Worm (Caenorhabditis elegans) whole organism, L4 larva: ENCODE data around the gene C06H2.2.
A peak's percentile ranks its signal among the peaks of the same experiment; 100 is the strongest.

Experiments
- D1046.2 ChIP-seq: fragments of 200-800 bp; sonication (Bioruptor generic); IDR thresholded peaks from 2 replicates; pipeline ENCODE4 v1.3.6; 2022; ENCODE audit warnings: missing genetic modification characterization, missing compliant biosample characterization
- F10B5.3 ChIP-seq: sonication (generic microtip); optimal IDR thresholded peaks from 2 replicates; lab custom pipeline; 2016; ENCODE audit warnings: mild to moderate bottlenecking, missing genetic modification characterization, missing compliant biosample characterization
- F37D6.2 ChIP-seq: sonication (generic microtip); optimal IDR thresholded peaks from 2 replicates; lab custom pipeline; 2016; ENCODE audit warnings: mild to moderate bottlenecking, missing genetic modification characterization, missing compliant biosample characterization
- R02D3.7 ChIP-seq: fragments of 150-350 bp; sonication (generic microtip); optimal IDR thresholded peaks from 3 replicates; lab custom pipeline; 2014; ENCODE audit warnings: missing biosample characterization, missing genetic modification characterization
- T20F7.1 ChIP-seq: fragments of 200-800 bp; sonication (Bioruptor generic); optimal IDR thresholded peaks from 2 replicates; lab custom pipeline; 2018; ENCODE audit warnings: mild to moderate bottlenecking, missing genetic modification characterization, missing compliant biosample characterization
- T26A8.4 ChIP-seq: fragments of 200-800 bp; sonication (Bioruptor generic); IDR thresholded peaks from 2 replicates; pipeline ENCODE4 v1.3.6; 2022; ENCODE audit warnings: missing genetic modification characterization, missing compliant biosample characterization
- Y48G9A.11 ChIP-seq: fragments of 200-800 bp; sonication (Bioruptor generic); IDR thresholded peaks from 2 replicates; pipeline ENCODE4 v1.3.6; 2022; ENCODE audit warnings: missing genetic modification reagents, missing genetic modification characterization, missing compliant biosample characterization
- Y75B8A.6 ChIP-seq: fragments of 200-800 bp; sonication (Bioruptor generic); IDR thresholded peaks from 2 replicates; pipeline ENCODE4 v1.3.6; 2022; ENCODE audit warnings: missing genetic modification reagents, missing genetic modification characterization, missing compliant biosample characterization
- ZK337.2 ChIP-seq: fragments of 200-800 bp; sonication (Bioruptor generic); IDR thresholded peaks from 2 replicates; pipeline ENCODE4 v1.3.6; 2022; ENCODE audit warnings: missing genetic modification reagents, missing genetic modification characterization, missing compliant biosample characterization
- aha-1 ChIP-seq: fragments of 150-350 bp; peaks from one replicate; lab custom pipeline; 2014; ENCODE audit warnings: missing biosample characterization, missing genetic modification characterization
- ceh-20 ChIP-seq: fragments of 200-800 bp; sonication (Bioruptor generic); IDR thresholded peaks from 2 replicates; pipeline ENCODE4 v1.3.6; 2022; ENCODE audit warnings: missing genetic modification reagents, missing genetic modification characterization, missing compliant biosample characterization
- ceh-28 ChIP-seq: fragments of 150-350 bp; optimal IDR thresholded peaks from 2 replicates; lab custom pipeline; 2014; ENCODE audit warnings: missing biosample characterization, missing genetic modification reagents, missing genetic modification characterization
- ceh-82 ChIP-seq: sonication (generic microtip); optimal IDR thresholded peaks from 2 replicates; lab custom pipeline; 2017; ENCODE audit warnings: missing biosample characterization, missing genetic modification characterization
- ctbp-1 ChIP-seq: fragments of 200-800 bp; sonication (Bioruptor generic); IDR thresholded peaks from 2 replicates; pipeline ENCODE4 v1.3.6; 2022; ENCODE audit warnings: missing genetic modification reagents, missing genetic modification characterization, missing compliant biosample characterization
- daf-12 ChIP-seq: fragments of 150-350 bp; optimal IDR thresholded peaks from 2 replicates; lab custom pipeline; 2014; ENCODE audit warnings: missing biosample characterization, missing genetic modification reagents, missing genetic modification characterization
- daf-19 ChIP-seq: fragments of 200-800 bp; sonication (Bioruptor generic); conservative IDR thresholded peaks from 2 replicates; pipeline ENCODE4 v1.3.6; 2022; ENCODE audit warnings: missing genetic modification characterization, missing compliant biosample characterization
- dmd-6 ChIP-seq: fragments of 200-800 bp; sonication (Bioruptor generic); IDR thresholded peaks from 2 replicates; pipeline ENCODE4 v1.3.6; 2022; ENCODE audit warnings: missing genetic modification reagents, missing genetic modification characterization, missing compliant biosample characterization
- dpl-1 ChIP-seq: fragments of 150-350 bp; optimal IDR thresholded peaks from 2 replicates; lab custom pipeline; 2014; ENCODE audit warnings: missing biosample characterization, missing genetic modification reagents, missing genetic modification characterization
- egl-27 ChIP-seq: sonication (generic microtip); optimal IDR thresholded peaks from 3 replicates; lab custom pipeline; 2017; ENCODE audit warnings: missing biosample characterization, missing genetic modification reagents, missing genetic modification characterization
- egl-43 ChIP-seq: fragments of 200-800 bp; sonication (Bioruptor generic); IDR thresholded peaks from 2 replicates; pipeline ENCODE4 v1.3.6; 2022; ENCODE audit warnings: missing genetic modification reagents, missing genetic modification characterization, missing compliant biosample characterization
- lim-7 ChIP-seq: fragments of 200-800 bp; sonication (Bioruptor generic); IDR thresholded peaks from 2 replicates; pipeline ENCODE4 v1.3.6; 2022; ENCODE audit warnings: missing genetic modification characterization, missing compliant biosample characterization
- lin-15B ChIP-seq: fragments of 150-350 bp; sonication (generic microtip); optimal IDR thresholded peaks from 3 replicates; lab custom pipeline; 2014; ENCODE audit warnings: missing biosample characterization, missing genetic modification characterization
- lin-29 ChIP-seq: fragments of 200-800 bp; sonication (Bioruptor generic); IDR thresholded peaks from 2 replicates; pipeline ENCODE4 v1.3.6; 2022; ENCODE audit warnings: missing genetic modification reagents, missing genetic modification characterization, missing compliant biosample characterization
- madf-5 ChIP-seq, 2 experiments: fragments of 200-800 bp; sonication (Bioruptor generic); IDR thresholded peaks; 2 replicates each; pipeline ENCODE4 v1.3.6; 2022; ENCODE audit warnings: missing compliant biosample characterization in 2 of 2, missing genetic modification characterization in 2 of 2
- madf-9 ChIP-seq: fragments of 200-800 bp; sonication (Bioruptor generic); conservative IDR thresholded peaks from 2 replicates; pipeline ENCODE4 v1.3.6; 2022; ENCODE audit warnings: missing genetic modification reagents, missing genetic modification characterization, missing compliant biosample characterization
- mdl-1 ChIP-seq, 2 experiments: fragments of 150-350 bp in 1 of 2; sonication (generic microtip) in 1 of 2; optimal IDR thresholded peaks; 2 replicates each; lab custom pipeline; 2014 to 2017; ENCODE audit warnings: missing biosample characterization in 2 of 2, missing genetic modification characterization in 2 of 2
- mep-1 ChIP-seq: fragments of 150-350 bp; sonication (generic microtip); optimal IDR thresholded peaks from 3 replicates; lab custom pipeline; 2014; ENCODE audit warnings: missing biosample characterization, missing genetic modification characterization
- mes-2 ChIP-seq: sonication (generic microtip); optimal IDR thresholded peaks from 2 replicates; lab custom pipeline; 2016; ENCODE audit warnings: missing genotype, mild to moderate bottlenecking, missing genetic modification characterization, missing compliant biosample characterization; ENCODE audit not compliant: poor library complexity, severe bottlenecking
- mxl-2 ChIP-seq: fragments of 200-800 bp; sonication (Bioruptor generic); conservative IDR thresholded peaks from 2 replicates; pipeline ENCODE4 v1.3.6; 2022; ENCODE audit warnings: missing genetic modification reagents, missing genetic modification characterization, missing compliant biosample characterization
- mxl-3 ChIP-seq: fragments of 200-800 bp; sonication (Bioruptor generic); optimal IDR thresholded peaks from 2 replicates; lab custom pipeline; 2018; ENCODE audit warnings: mild to moderate bottlenecking, missing genetic modification characterization, missing compliant biosample characterization
- nhr-10 ChIP-seq: fragments of 150-350 bp; optimal IDR thresholded peaks from 2 replicates; lab custom pipeline; 2014; ENCODE audit warnings: missing biosample characterization, missing genetic modification characterization
- nhr-111 ChIP-seq: fragments of 200-800 bp; sonication (Bioruptor generic); optimal IDR thresholded peaks from 2 replicates; lab custom pipeline; 2018; ENCODE audit warnings: mild to moderate bottlenecking, missing genetic modification characterization, missing compliant biosample characterization
- nhr-237 ChIP-seq: sonication (generic microtip); optimal IDR thresholded peaks from 2 replicates; lab custom pipeline; 2017; ENCODE audit warnings: missing biosample characterization, missing genetic modification characterization
- nhr-25 ChIP-seq: sonication (generic microtip); optimal IDR thresholded peaks from 2 replicates; lab custom pipeline; 2017; ENCODE audit warnings: missing genetic modification characterization, mild to moderate bottlenecking, missing compliant biosample characterization, antibody characterized with exemption, moderate library complexity, borderline replicate concordance; ENCODE audit not compliant: insufficient read depth
- nhr-41 ChIP-seq: fragments of 200-800 bp; sonication (Bioruptor generic); IDR thresholded peaks from 2 replicates; pipeline ENCODE4 v1.3.6; 2022; ENCODE audit warnings: missing genetic modification reagents, missing genetic modification characterization, missing compliant biosample characterization
- nhr-6 ChIP-seq: fragments of 150-350 bp; optimal IDR thresholded peaks from 2 replicates; lab custom pipeline; 2014; ENCODE audit warnings: missing biosample characterization, missing genetic modification characterization
- pha-4 ChIP-seq, 2 experiments: fragments of 150-350 bp in 1 of 2; fragments of 200-800 bp in 1 of 2; sonication (Bioruptor generic) in 1 of 2; IDR thresholded peaks in 1 of 2; optimal IDR thresholded peaks in 1 of 2; 2 replicates each; pipeline versions ENCODE4 v1.3.6 to Lab custom; 2014 to 2022; ENCODE audit warnings: missing genetic modification characterization in 2 of 2, missing genetic modification reagents in 2 of 2, missing biosample characterization in 1 of 2, missing compliant biosample characterization in 1 of 2
- rbr-2 ChIP-seq: sonication (generic microtip); optimal IDR thresholded peaks from 2 replicates; lab custom pipeline; 2016; ENCODE audit warnings: missing genotype, missing genetic modification characterization, missing compliant biosample characterization
- skn-1 ChIP-seq: fragments of 150-350 bp; optimal IDR thresholded peaks from 2 replicates; lab custom pipeline; 2014; ENCODE audit warnings: missing biosample characterization, missing genetic modification characterization
- spr-3 ChIP-seq: fragments of 200-800 bp; sonication (Bioruptor generic); optimal IDR thresholded peaks from 2 replicates; lab custom pipeline; 2018; ENCODE audit warnings: mild to moderate bottlenecking, missing genetic modification characterization, missing compliant biosample characterization
- tag-97 ChIP-seq: fragments of 200-800 bp; sonication (Bioruptor generic); IDR thresholded peaks from 2 replicates; pipeline ENCODE4 v1.3.6; 2022; ENCODE audit warnings: missing genetic modification characterization, missing compliant biosample characterization
- unc-39 ChIP-seq: sonication (generic microtip); optimal IDR thresholded peaks from 2 replicates; lab custom pipeline; 2017; ENCODE audit warnings: missing biosample characterization, missing genetic modification characterization
- unc-62 ChIP-seq, 3 experiments: fragments of 150-350 bp in 1 of 3; sonication (generic microtip); optimal IDR thresholded peaks in 2 of 3; peaks in 1 of 3; 1 replicate in 1 of 3; 2 replicates in 2 of 3; lab custom pipeline; 2014 to 2017; ENCODE audit warnings: missing biosample characterization in 3 of 3, missing genetic modification characterization in 3 of 3, missing genetic modification reagents in 3 of 3, missing genotype in 1 of 3
- zag-1 ChIP-seq: fragments of 150-350 bp; optimal IDR thresholded peaks from 2 replicates; lab custom pipeline; 2014; ENCODE audit warnings: missing biosample characterization, missing genetic modification characterization
- zip-2 ChIP-seq: fragments of 150-350 bp; optimal IDR thresholded peaks from 2 replicates; lab custom pipeline; 2014; ENCODE audit warnings: missing biosample characterization, missing genetic modification characterization
- ztf-7 ChIP-seq: fragments of 150-350 bp; optimal IDR thresholded peaks from 2 replicates; lab custom pipeline; 2014; ENCODE audit warnings: missing biosample characterization, missing genetic modification characterization

The C06H2.2 gene

ce11 chrV:11124922-11125321 is at the start of gene C06H2.2:
TSS of gene C06H2.2 (plus strand) at chrV:11125222.
- TF ChIP-seq nhr-237 (tag; lab: Kevin White, UChicago) (no peak), T20F7.1 (peak; percentile 48), F37D6.2 (tag; lab: Kevin White, UChicago) (no peak)

- TF ChIP-seq mdl-1 (tag; optimal IDR thresholded peaks at IDR 0.05; lab: Kevin White, UChicago) (no peak), zag-1 (tag; lab: Kevin White, UChicago) (no peak), skn-1 (no peak), T26A8.4 (GFP tag; lab: Robert Waterston, UW) (0 out of 2 replicates have a peak, but pooled peaks have one; percentile 48), egl-43 (GFP tag; lab: Robert Waterston, UW) (no peak), nhr-111 (GFP tag; lab: Kevin White, UChicago) (no peak), tag-97 (0 out of 2 replicates have a peak, but pooled peaks have one; percentile 39), F10B5.3 (tag; lab: Kevin White, UChicago) (peak; percentile 16), daf-12 (no peak), rbr-2 (tag; lab: Kevin White, UChicago) (no peak), D1046.2 (GFP tag; lab: Robert Waterston, UW) (no peak), madf-5 (GFP tag; IDR thresholded peaks at IDR 0.05; lab: Robert Waterston, UW) (no peak), mxl-2 (GFP tag; lab: Robert Waterston, UW) (no peak), T20F7.1 (no peak)
- TF ChIP-seq, all 104 proteins: peak for 3
These were observed 49.0 kb upstream of the C06H2.2 start for ce11 chrV:11076028-11076402.

- peak; percentile 57 for TF ChIP-seq lim-7 (GFP tag; lab: Robert Waterston, UW)
- no peak for TF ChIP-seq ceh-82 (tag; lab: Kevin White, UChicago)
- peak; percentile 75 for TF ChIP-seq ctbp-1 (GFP tag; lab: Robert Waterston, UW)
- peak; percentile 55 for TF ChIP-seq aha-1
- TF ChIP-seq egl-27 (tag; lab: Kevin White, UChicago): no peak
- no peak for TF ChIP-seq zag-1 (tag; lab: Kevin White, UChicago)
- TF ChIP-seq F37D6.2 (tag; lab: Kevin White, UChicago): no peak
- no peak for TF ChIP-seq daf-19 (GFP tag; lab: Robert Waterston, UW)
- TF ChIP-seq madf-9 (GFP tag; lab: Robert Waterston, UW): no peak; the same call in 1 of the 2 replicates
- TF ChIP-seq ceh-20 (GFP tag; lab: Robert Waterston, UW): no peak
- TF ChIP-seq zip-2 (tag; lab: Kevin White, UChicago): no peak
- TF ChIP-seq ZK337.2: no peak
- TF ChIP-seq F10B5.3 (tag; lab: Kevin White, UChicago): no peak
- no peak for TF ChIP-seq spr-3
- TF ChIP-seq nhr-25 (tag; lab: Kevin White, UChicago): no peak
- TF ChIP-seq pha-4 (GFP tag; IDR thresholded peaks at IDR 0.05; lab: Robert Waterston, UW): peak; percentile 49; the same call in 1 of the 2 replicates
- TF ChIP-seq pha-4 (tag; optimal IDR thresholded peaks at IDR 0.05; lab: Kevin White, UChicago): no peak
- TF ChIP-seq dpl-1 (GFP tag; lab: Kevin White, UChicago): no peak
- no peak for TF ChIP-seq unc-62 (GFP tag; optimal IDR thresholded peaks at IDR 0.05 in 1 of 2; lab: Kevin White, UChicago)
- no peak for TF ChIP-seq unc-62 (tag; optimal IDR thresholded peaks at IDR 0.05; lab: Kevin White, UChicago)
- TF ChIP-seq nhr-6 (tag; lab: Kevin White, UChicago): peak; percentile 10
- 0 out of 2 replicates have a peak, but pooled peaks have one; percentile 12 for TF ChIP-seq Y75B8A.6
- no peak for TF ChIP-seq tag-97
- TF ChIP-seq nhr-10: no peak
- TF ChIP-seq mdl-1 (tag; optimal IDR thresholded peaks at IDR 0.05; lab: Kevin White, UChicago): no peak
- TF ChIP-seq lin-29 (GFP tag; lab: Robert Waterston, UW): 0 out of 2 replicates have a peak, but pooled peaks have one; percentile 9
- TF ChIP-seq R02D3.7: no peak
- TF ChIP-seq Y48G9A.11 (GFP tag; lab: Robert Waterston, UW): peak; percentile 80; the same call in 1 of the 2 replicates
- no peak for TF ChIP-seq skn-1
- TF ChIP-seq ztf-7: no peak
- no peak for TF ChIP-seq mep-1 (tag; lab: Kevin White, UChicago)
- TF ChIP-seq lin-15B: no peak
- TF ChIP-seq mxl-3 (GFP tag; lab: Kevin White, UChicago): no peak
- peak; percentile 22; the same call in 1 of the 2 replicates for TF ChIP-seq dmd-6 (GFP tag; lab: Robert Waterston, UW)
- TF ChIP-seq mes-2 (tag; lab: Kevin White, UChicago): no peak
- no peak; the same call in 1 of the 2 replicates for TF ChIP-seq nhr-41 (GFP tag; lab: Robert Waterston, UW)
- TF ChIP-seq unc-39: no peak
- no peak for TF ChIP-seq ceh-28 (tag; lab: Kevin White, UChicago)
These were observed 48.6 kb upstream of the C06H2.2 start for ce11 chrV:11076403-11076802.
